Worm (Caenorhabditis elegans) whole organism, L4/young adult: ENCODE data around the gene F47E1.4.

Experiments
- W03F9.2 ChIP-seq: fragments of 150-350 bp; optimal IDR thresholded peaks from 2 replicates; lab custom pipeline; 2014; ENCODE audit warnings: missing biosample characterization, missing genetic modification characterization
- dao-5 ChIP-seq: sonication (generic microtip); optimal IDR thresholded peaks from 2 replicates; lab custom pipeline; 2016; ENCODE audit warnings: missing genotype, missing genetic modification characterization, moderate library complexity, missing compliant biosample characterization
- him-1 ChIP-seq: sonication (generic microtip); optimal IDR thresholded peaks from 2 replicates; lab custom pipeline; 2016; ENCODE audit warnings: missing genotype, missing genetic modification reagents, missing genetic modification characterization, missing compliant biosample characterization

- TF ChIP-seq him-1 (tag; lab: Kevin White, UChicago): no peak
- TF ChIP-seq dao-5 (tag; lab: Kevin White, UChicago): no peak
- TF ChIP-seq W03F9.2 (tag; lab: Kevin White, UChicago): no peak
These were observed 26.0 kb downstream of the F47E1.4 start for ce11 chrX:9088620-9089019.
